Worm (Caenorhabditis elegans) whole organism, L1 larva: ENCODE measurements around the gene ubc-17.

Source experiments
- ceh-63 ChIP-seq: fragments of 200-800 bp; sonication (Bioruptor generic); optimal IDR thresholded peaks from 2 replicates; lab custom pipeline; 2018; ENCODE audit warnings: mild to moderate bottlenecking, missing genetic modification characterization, missing compliant biosample characterization
- ceh-82 ChIP-seq, 3 experiments: fragments of 150-350 bp in 1 of 3; sonication (generic microtip) in 2 of 3; optimal IDR thresholded peaks; 2 replicates each; lab custom pipeline; 2014 to 2017; ENCODE audit warnings: missing biosample characterization in 3 of 3, missing genetic modification characterization in 3 of 3
- elt-2 ChIP-seq: sonication (generic microtip); optimal IDR thresholded peaks from 2 replicates; lab custom pipeline; 2016; ENCODE audit warnings: missing genetic modification characterization, mild to moderate bottlenecking, inconsistent platforms, missing compliant biosample characterization, missing genetic modification reagents
- elt-3 ChIP-seq, 6 experiments: fragments of 150-350 bp in 1 of 6; sonication (generic microtip); optimal IDR thresholded peaks; 2 replicates each; lab custom pipeline; 2017 to 2018; ENCODE audit warnings: missing biosample characterization in 6 of 6, missing genetic modification characterization in 6 of 6, inconsistent platforms in 1 of 6
- isw-1 ChIP-seq: fragments of 200-800 bp; sonication (Bioruptor generic); IDR thresholded peaks from 2 replicates; pipeline ENCODE4 v1.3.6; 2022; ENCODE audit warnings: missing genetic modification characterization, missing compliant biosample characterization
- lin-39 ChIP-seq: fragments of 150-350 bp; optimal IDR thresholded peaks from 2 replicates; lab custom pipeline; 2014; ENCODE audit warnings: missing biosample characterization, missing genetic modification reagents, missing genetic modification characterization
- lir-3 ChIP-seq: sonication (generic microtip); optimal IDR thresholded peaks from 2 replicates; lab custom pipeline; 2016; ENCODE audit warnings: mild to moderate bottlenecking, missing genetic modification characterization, moderate library complexity, missing compliant biosample characterization; ENCODE audit not compliant: poor library complexity
- mdl-1 ChIP-seq, 2 experiments: fragments of 150-350 bp; optimal IDR thresholded peaks; 2 replicates each; lab custom pipeline; 2014 to 2017; ENCODE audit warnings: missing biosample characterization in 2 of 2, missing genetic modification characterization in 2 of 2, inconsistent platforms in 1 of 2
- rnt-1 ChIP-seq: sonication (generic microtip); optimal IDR thresholded peaks from 2 replicates; lab custom pipeline; 2016; ENCODE audit warnings: mild to moderate bottlenecking, missing genetic modification characterization, moderate library complexity, missing compliant biosample characterization
- snpc-4 ChIP-seq: fragments of 150-350 bp; optimal IDR thresholded peaks from 2 replicates; lab custom pipeline; 2014; ENCODE audit warnings: missing biosample characterization, missing genetic modification characterization
- zag-1 ChIP-seq: fragments of 150-350 bp; optimal IDR thresholded peaks from 2 replicates; lab custom pipeline; 2014; ENCODE audit warnings: missing biosample characterization, missing genetic modification characterization

ce11 chrX:7068400-7068799 is 18.0 kb downstream of the ubc-17 start, which contains the start of gene pdi-6:
- peak; percentile 70 for TF ChIP-seq snpc-4 (tag; lab: Kevin White, UChicago)
- peak; percentile 90 for TF ChIP-seq lir-3 (tag; lab: Kevin White, UChicago)
- peak; percentile 57 for TF ChIP-seq lin-39 (tag; lab: Kevin White, UChicago)
- no peak for TF ChIP-seq ceh-63 (GFP tag; lab: Kevin White, UChicago)
- TF ChIP-seq zag-1 = no peak
- peak in 5 of 6 experiments; percentile 86 to 95 (median 90) for TF ChIP-seq elt-3 (tag; optimal IDR thresholded peaks at IDR 0.05; lab: Kevin White, UChicago)
- TF ChIP-seq isw-1 = peak; percentile 81
- TF ChIP-seq elt-2 (tag; lab: Kevin White, UChicago) = peak; percentile 81
- peak; percentile 96 for TF ChIP-seq rnt-1 (tag; lab: Kevin White, UChicago)
- TF ChIP-seq ceh-82 (tag; optimal IDR thresholded peaks at IDR 0.05; lab: Kevin White, UChicago) = peak; percentile 85 to 91 (median 87)
- TF ChIP-seq mdl-1 (tag; optimal IDR thresholded peaks at IDR 0.05; lab: Kevin White, UChicago) = peak in 1 of 2 experiments; percentile 91
